Fruit fly (Drosophila melanogaster): ENCODE measurements around the gene CG31404.

The CG31404 gene

DNA sequence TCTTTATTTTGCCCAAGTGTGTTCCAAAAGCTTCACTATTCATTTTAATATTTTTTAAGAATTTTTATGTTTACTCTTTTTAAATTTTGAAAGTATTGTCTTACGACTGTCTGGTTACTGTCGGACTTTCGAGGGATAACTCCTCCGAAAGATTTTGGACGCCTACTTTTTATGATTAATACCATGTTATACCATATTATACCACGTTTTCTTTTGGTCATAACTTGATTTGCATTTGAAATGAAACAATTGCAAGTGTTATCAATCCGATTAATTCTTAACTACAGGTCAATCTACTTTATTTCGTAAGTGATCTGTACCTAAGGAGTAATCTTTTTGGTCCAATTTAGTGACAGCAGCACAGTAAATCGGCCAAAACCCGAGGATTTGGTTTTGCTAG lies at the start of gene CG31404:
TSS of gene CG31404 (minus strand) at position 101 of the 400 bp plus-strand sequence.
- no peak for TF ChIP-seq bab1 (GFP tag; optimal IDR thresholded peaks at IDR 0.05)
- no peak for TF ChIP-seq toe (GFP tag; optimal IDR thresholded peaks at IDR 0.05)
- no peak for TF ChIP-seq CG7101 (tag; optimal IDR thresholded peaks at IDR 0.05)
- TF ChIP-seq cnc (optimal IDR thresholded peaks at IDR 0.05) = no peak
- TF ChIP-seq Crg-1 (GFP tag; optimal IDR thresholded peaks at IDR 0.05) = no peak
- TF ChIP-seq CG12768 (GFP tag; optimal IDR thresholded peaks at IDR 0.05) = no peak
- TF ChIP-seq cic (GFP tag; optimal IDR thresholded peaks at IDR 0.05) = no peak
- no peak for TF ChIP-seq CG5204 (GFP tag; optimal IDR thresholded peaks at IDR 0.05)
- TF ChIP-seq CG33017 (tag; optimal IDR thresholded peaks at IDR 0.05) = no peak
- no peak for TF ChIP-seq ovo (GFP tag; optimal IDR thresholded peaks at IDR 0.05)
- no peak for TF ChIP-seq CG14711 (tag; optimal IDR thresholded peaks at IDR 0.05)
- no peak for TF ChIP-seq CG7045 (GFP tag; optimal IDR thresholded peaks at IDR 0.05)
- no peak for TF ChIP-seq Mnt (GFP tag; optimal IDR thresholded peaks at IDR 0.05)
- TF ChIP-seq Clk (GFP tag; optimal IDR thresholded peaks at IDR 0.05) = no peak
- no peak for TF ChIP-seq pad (GFP tag; optimal IDR thresholded peaks at IDR 0.05)
- TF ChIP-seq kay (GFP tag; ENCODE audit: borderline replicate concordance) = no peak
- TF ChIP-seq CG1620 (GFP tag; optimal IDR thresholded peaks at IDR 0.05) = no peak

DNA sequence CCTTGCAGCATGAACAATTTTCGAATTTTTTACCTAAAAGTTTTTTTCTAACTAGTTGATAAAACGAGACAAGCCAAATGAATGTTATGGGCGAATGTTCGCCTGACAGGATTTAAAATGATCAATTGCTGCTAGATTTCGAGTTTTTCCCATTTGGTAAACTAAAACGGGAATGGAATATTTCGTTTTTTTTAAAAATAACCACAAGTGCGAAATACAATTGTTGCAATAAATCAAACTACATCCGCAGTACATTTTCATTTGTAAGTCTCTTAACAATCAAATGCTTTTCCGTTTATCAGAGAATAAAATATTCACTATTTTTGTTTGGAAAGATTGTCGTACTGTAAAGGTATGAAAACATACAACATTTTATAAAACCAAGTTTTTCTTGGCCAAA lies 49.3 kb upstream of the CG31404 start, which contains the start of gene CG3517:
TSS of gene CG3517 (minus strand) at position 101 of the 400 bp plus-strand sequence.
- TF ChIP-seq cic (GFP tag; optimal IDR thresholded peaks at IDR 0.05) (no peak), CG12768 (GFP tag; optimal IDR thresholded peaks at IDR 0.05) (no peak), kay (GFP tag; ENCODE audit: borderline replicate concordance) (no peak)

DNA sequence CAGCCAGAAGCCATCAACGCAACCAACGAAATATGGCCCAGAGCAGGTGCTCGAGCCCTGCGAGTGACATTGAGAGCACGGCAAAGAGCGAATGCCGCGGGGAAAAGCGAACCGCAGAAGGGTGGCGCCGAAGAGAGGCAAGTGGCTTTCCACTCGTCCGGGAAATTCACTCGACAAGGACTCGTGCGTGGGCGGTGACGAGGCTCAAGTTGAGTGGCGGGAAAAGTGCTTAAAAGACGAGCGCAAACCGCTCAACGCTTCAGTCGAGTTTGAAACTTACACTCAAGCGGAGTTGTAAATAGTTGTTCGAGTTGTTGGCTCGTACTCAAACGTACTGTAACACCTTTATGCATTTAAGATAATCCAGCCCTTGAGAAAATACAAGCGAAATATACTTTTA lies 36.6 kb upstream of the CG31404 start, which contains the start of gene CG31221:
TSS of gene CG31221 (plus strand) at position 256 of the 400 bp plus-strand sequence.
- TF ChIP-seq pad (GFP tag; optimal IDR thresholded peaks at IDR 0.05) = no peak

DNA sequence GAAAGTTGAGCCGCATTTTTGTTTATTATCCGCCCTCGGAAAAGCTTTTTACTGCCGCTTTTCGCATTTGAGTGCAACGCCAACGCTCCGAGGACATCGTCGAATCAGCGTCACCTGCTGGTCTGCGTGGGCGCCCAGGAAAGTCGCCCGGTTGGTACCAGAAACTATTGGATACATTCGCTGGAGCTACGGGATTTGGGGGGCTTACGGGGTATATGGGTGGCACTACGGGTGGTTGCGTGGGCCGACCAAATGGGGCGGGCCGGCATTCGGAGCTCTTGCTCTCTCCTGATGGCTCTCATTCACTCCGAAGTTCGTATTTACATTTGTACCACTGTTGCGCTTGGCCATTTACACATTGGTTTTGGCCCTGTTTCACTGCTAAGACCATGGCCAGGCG lies 35.5 kb upstream of the CG31404 start:
- TF ChIP-seq CG1620 (GFP tag; optimal IDR thresholded peaks at IDR 0.05) (no peak), cnc (optimal IDR thresholded peaks at IDR 0.05) (no peak), CG14711 (tag; optimal IDR thresholded peaks at IDR 0.05) (no peak), Clk (GFP tag; optimal IDR thresholded peaks at IDR 0.05) (no peak), ovo (GFP tag; optimal IDR thresholded peaks at IDR 0.05) (no peak), toe (GFP tag; optimal IDR thresholded peaks at IDR 0.05) (no peak), tj (GFP tag; optimal IDR thresholded peaks at IDR 0.05) (no peak), bab1 (GFP tag; optimal IDR thresholded peaks at IDR 0.05) (no peak), CG7101 (tag; optimal IDR thresholded peaks at IDR 0.05) (no peak)

DNA sequence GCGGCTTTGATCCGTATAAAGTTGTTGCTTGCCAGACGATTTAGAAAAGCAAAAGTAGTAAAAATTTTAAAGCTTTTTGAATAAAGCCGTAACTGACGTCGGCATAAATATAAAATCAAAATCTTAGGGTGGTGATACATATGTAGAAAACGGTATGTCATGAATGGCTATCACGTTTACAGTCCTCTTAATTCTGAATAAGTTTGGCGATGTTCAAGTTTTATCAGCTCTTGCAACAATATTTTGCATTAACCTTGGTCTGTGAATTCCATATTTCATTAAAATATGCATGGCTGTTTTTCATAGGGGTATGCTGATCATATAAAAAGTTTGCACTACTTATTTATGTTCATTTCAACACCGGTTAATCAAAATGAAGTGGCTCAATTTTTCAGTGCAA lies 32.8 kb upstream of the CG31404 start, which contains the start of gene CG11626:
TSS of gene CG11626 (plus strand) at position 301 of the 400 bp plus-strand sequence.
- TF ChIP-seq Crg-1 (GFP tag; optimal IDR thresholded peaks at IDR 0.05) (no peak), Mnt (GFP tag; optimal IDR thresholded peaks at IDR 0.05) (no peak), CG12768 (GFP tag; optimal IDR thresholded peaks at IDR 0.05) (no peak), kay (GFP tag; ENCODE audit: borderline replicate concordance) (no peak), CG5204 (GFP tag; optimal IDR thresholded peaks at IDR 0.05) (no peak), CG7101 (tag; optimal IDR thresholded peaks at IDR 0.05) (no peak)

DNA sequence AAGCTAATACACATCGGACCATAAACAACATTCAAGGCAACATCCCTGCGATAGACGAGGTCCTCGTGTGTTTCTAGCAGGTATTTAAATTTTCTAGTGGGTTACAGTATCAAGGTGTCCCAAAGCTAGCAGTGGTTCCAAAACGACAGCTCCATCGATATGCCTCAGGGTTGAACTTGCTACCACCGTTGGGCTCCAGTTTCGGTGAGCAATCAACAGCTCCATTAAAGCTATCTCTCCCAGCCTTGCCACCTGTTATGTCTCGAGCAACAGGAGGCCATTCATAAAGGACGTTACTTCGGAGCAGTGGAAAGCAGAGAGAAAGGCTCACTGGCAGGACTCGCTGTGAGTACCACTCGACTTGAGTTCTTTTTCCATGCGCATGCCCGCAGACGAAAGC lies 31.0 kb upstream of the CG31404 start:
- TF ChIP-seq Hr96 (GFP tag; optimal IDR thresholded peaks at IDR 0.05) (no peak), pad (GFP tag; optimal IDR thresholded peaks at IDR 0.05) (no peak), CG1620 (GFP tag; optimal IDR thresholded peaks at IDR 0.05) (no peak), Mnt (GFP tag; optimal IDR thresholded peaks at IDR 0.05) (no peak), CG12768 (GFP tag; optimal IDR thresholded peaks at IDR 0.05) (no peak), ovo (GFP tag; optimal IDR thresholded peaks at IDR 0.05) (no peak), bab1 (GFP tag; optimal IDR thresholded peaks at IDR 0.05) (no peak), CG7045 (GFP tag; optimal IDR thresholded peaks at IDR 0.05) (no peak), cnc (optimal IDR thresholded peaks at IDR 0.05) (no peak), CG14711 (tag; optimal IDR thresholded peaks at IDR 0.05) (no peak), CG7101 (tag; optimal IDR thresholded peaks at IDR 0.05) (no peak)

DNA sequence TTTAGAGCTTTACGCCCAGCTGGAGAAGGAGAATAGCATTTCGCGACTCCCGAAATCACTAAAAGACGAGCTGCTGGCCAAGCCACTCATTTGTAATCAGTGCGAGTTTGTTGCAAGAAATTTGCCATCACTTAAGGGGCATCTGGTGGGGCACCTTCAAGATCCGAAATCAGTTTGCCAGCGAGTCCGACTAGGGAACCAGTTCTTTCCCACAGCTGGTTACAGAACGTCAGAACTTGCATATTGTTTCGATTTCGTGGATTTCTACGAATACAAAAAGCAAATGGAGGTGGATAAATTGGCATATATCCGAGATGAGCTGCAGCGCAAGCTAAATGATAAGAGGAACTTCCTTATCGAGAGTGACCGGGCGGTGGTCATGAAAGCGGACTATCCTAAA lies 28.5 kb upstream of the CG31404 start:
- TF ChIP-seq toe (GFP tag; optimal IDR thresholded peaks at IDR 0.05) (no peak), Crg-1 (GFP tag; optimal IDR thresholded peaks at IDR 0.05) (no peak), CG33017 (tag; optimal IDR thresholded peaks at IDR 0.05) (no peak), ovo (GFP tag; optimal IDR thresholded peaks at IDR 0.05) (no peak), CG12768 (GFP tag; optimal IDR thresholded peaks at IDR 0.05) (no peak), cnc (optimal IDR thresholded peaks at IDR 0.05) (no peak), kay (GFP tag; ENCODE audit: borderline replicate concordance) (no peak), CG7101 (tag; optimal IDR thresholded peaks at IDR 0.05) (no peak), CG5204 (GFP tag; optimal IDR thresholded peaks at IDR 0.05) (no peak), tj (GFP tag; optimal IDR thresholded peaks at IDR 0.05) (no peak), CG11617 (GFP tag; optimal IDR thresholded peaks at IDR 0.05) (no peak), CG1620 (GFP tag; optimal IDR thresholded peaks at IDR 0.05) (no peak), Clk (GFP tag; optimal IDR thresholded peaks at IDR 0.05) (no peak), pad (GFP tag; optimal IDR thresholded peaks at IDR 0.05) (no peak)

DNA sequence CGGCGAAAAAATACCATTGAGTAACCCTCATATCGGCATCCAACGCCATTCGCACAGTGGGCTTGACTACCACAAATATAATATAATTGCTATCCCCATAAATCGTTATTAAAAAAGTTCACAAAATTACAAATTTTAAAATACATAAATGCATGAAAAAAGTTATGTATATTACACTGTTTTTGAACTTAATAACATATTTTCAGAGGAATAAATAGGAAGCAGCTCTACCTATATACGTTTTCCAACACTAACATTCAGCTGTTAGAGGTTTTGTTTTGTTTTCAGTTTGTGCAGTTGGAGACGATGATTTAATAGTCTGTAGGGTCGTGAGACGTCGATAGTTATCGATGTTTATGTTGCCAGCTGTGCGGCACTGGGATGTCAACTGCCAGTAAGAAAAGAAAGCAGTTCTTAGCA lies 27.3 kb upstream of the CG31404 start, which contains the start of the genes Ino80 and Aptx:
TSS of gene Ino80 (minus strand) at position 58 of the 420 bp plus-strand sequence.
TSS of gene Aptx (plus strand) at position 360 of the 420 bp plus-strand sequence.
- TF ChIP-seq CG33017 (tag; optimal IDR thresholded peaks at IDR 0.05) = peak; percentile 87
- TF ChIP-seq Clk (GFP tag; optimal IDR thresholded peaks at IDR 0.05) = peak; percentile 85
- TF ChIP-seq cnc (optimal IDR thresholded peaks at IDR 0.05) = no peak
- TF ChIP-seq CG11617 (GFP tag; optimal IDR thresholded peaks at IDR 0.05) = peak; percentile 88
- peak; percentile 85 for TF ChIP-seq Hr96 (GFP tag; optimal IDR thresholded peaks at IDR 0.05)
- TF ChIP-seq CG7101 (tag; optimal IDR thresholded peaks at IDR 0.05) = peak; percentile 91
- TF ChIP-seq pad (GFP tag; optimal IDR thresholded peaks at IDR 0.05) = peak; percentile 71
- TF ChIP-seq CG12768 (GFP tag; optimal IDR thresholded peaks at IDR 0.05) = peak; percentile 91
- TF ChIP-seq Crg-1 (GFP tag; optimal IDR thresholded peaks at IDR 0.05) = peak; percentile 84
- TF ChIP-seq CG7045 (GFP tag; optimal IDR thresholded peaks at IDR 0.05) = peak; percentile 94
- peak; percentile 75 for TF ChIP-seq ovo (GFP tag; optimal IDR thresholded peaks at IDR 0.05)
- peak; percentile 91 for TF ChIP-seq CG1620 (GFP tag; optimal IDR thresholded peaks at IDR 0.05)
- no peak for TF ChIP-seq kay (GFP tag; ENCODE audit: borderline replicate concordance)
- peak; percentile 87 for TF ChIP-seq CG14711 (tag; optimal IDR thresholded peaks at IDR 0.05)
- peak; percentile 92 for TF ChIP-seq bab1 (GFP tag; optimal IDR thresholded peaks at IDR 0.05)
- TF ChIP-seq CG5204 (GFP tag; optimal IDR thresholded peaks at IDR 0.05) = peak; percentile 93
- TF ChIP-seq Mnt (GFP tag; optimal IDR thresholded peaks at IDR 0.05) = peak; percentile 78
- peak; percentile 94 for TF ChIP-seq toe (GFP tag; optimal IDR thresholded peaks at IDR 0.05)
- TF ChIP-seq tj (GFP tag; optimal IDR thresholded peaks at IDR 0.05) = peak; percentile 68
- TF ChIP-seq cic (GFP tag; optimal IDR thresholded peaks at IDR 0.05) = peak; percentile 40

Data from whole organism, adult.